Worm (Caenorhabditis elegans) whole organism, L3 larva: Measurements from ENCODE around the gene srbc-37.
A peak's percentile ranks its signal among the peaks of the same experiment; 100 is the strongest.

Source experiments
- R02D3.7 ChIP-seq: fragments of 150-350 bp; optimal IDR thresholded peaks from 2 replicates; lab custom pipeline; 2014; ENCODE audit warnings: missing biosample characterization, missing genetic modification characterization
- ZK546.5 ChIP-seq: sonication (generic microtip); optimal IDR thresholded peaks from 2 replicates; lab custom pipeline; 2017; ENCODE audit warnings: missing biosample characterization, missing genetic modification characterization
- aly-2 ChIP-seq: fragments of 150-350 bp; optimal IDR thresholded peaks from 2 replicates; lab custom pipeline; 2014; ENCODE audit warnings: missing biosample characterization, missing genetic modification characterization
- ama-1 ChIP-seq: fragments of 150-350 bp; optimal IDR thresholded peaks from 2 replicates; lab custom pipeline; 2018
- ceh-16 ChIP-seq: sonication (generic microtip); optimal IDR thresholded peaks from 2 replicates; lab custom pipeline; 2017; ENCODE audit warnings: missing biosample characterization, missing genetic modification characterization
- ceh-28 ChIP-seq: fragments of 150-350 bp; optimal IDR thresholded peaks from 2 replicates; lab custom pipeline; 2014; ENCODE audit warnings: missing biosample characterization, missing genetic modification reagents, missing genetic modification characterization
- ceh-82 ChIP-seq: fragments of 150-350 bp; optimal IDR thresholded peaks from 2 replicates; lab custom pipeline; 2014; ENCODE audit warnings: missing biosample characterization, missing genetic modification characterization
- ceh-9 ChIP-seq: sonication (generic microtip); optimal IDR thresholded peaks from 2 replicates; lab custom pipeline; 2018; ENCODE audit warnings: missing biosample characterization, missing genetic modification characterization
- daf-12 ChIP-seq: fragments of 150-350 bp; optimal IDR thresholded peaks from 2 replicates; lab custom pipeline; 2014; ENCODE audit warnings: missing biosample characterization, missing genetic modification reagents, missing genetic modification characterization
- egl-27 ChIP-seq: sonication (generic microtip); optimal IDR thresholded peaks from 4 replicates; lab custom pipeline; 2017; ENCODE audit warnings: missing biosample characterization, missing genetic modification reagents, missing genetic modification characterization
- egl-5 ChIP-seq: fragments of 150-350 bp; optimal IDR thresholded peaks from 2 replicates; lab custom pipeline; 2017; ENCODE audit warnings: missing biosample characterization, missing genetic modification reagents, missing genetic modification characterization, inconsistent platforms
- elt-1 ChIP-seq: fragments of 150-350 bp; optimal IDR thresholded peaks from 2 replicates; lab custom pipeline; 2014; ENCODE audit warnings: missing biosample characterization, missing genetic modification characterization
- elt-3 ChIP-seq, 3 experiments: fragments of 150-350 bp in 1 of 3; sonication (generic microtip) in 2 of 3; optimal IDR thresholded peaks; 2 replicates in 2 of 3; 4 replicates in 1 of 3; lab custom pipeline; 2014 to 2017; ENCODE audit warnings: missing biosample characterization in 3 of 3, missing genetic modification characterization in 3 of 3
- eor-1 ChIP-seq, 2 experiments: fragments of 150-350 bp; optimal IDR thresholded peaks; 2 replicates each; lab custom pipeline; 2014 to 2018; ENCODE audit warnings: missing biosample characterization in 2 of 2, missing genetic modification characterization in 2 of 2
- fkh-10 ChIP-seq: sonication (generic microtip); optimal IDR thresholded peaks from 2 replicates; lab custom pipeline; 2017; ENCODE audit warnings: missing biosample characterization, missing genetic modification reagents, missing genetic modification characterization
- fkh-2 ChIP-seq: fragments of 150-350 bp; optimal IDR thresholded peaks from 2 replicates; lab custom pipeline; 2014; ENCODE audit warnings: missing biosample characterization, missing genetic modification reagents, missing genetic modification characterization
- fos-1 ChIP-seq: fragments of 150-350 bp; optimal IDR thresholded peaks from 2 replicates; lab custom pipeline; 2014; ENCODE audit warnings: missing biosample characterization, missing genetic modification characterization
- hmg-11 ChIP-seq: sonication (generic microtip); optimal IDR thresholded peaks from 2 replicates; lab custom pipeline; 2016; ENCODE audit warnings: missing genetic modification characterization, missing compliant biosample characterization
- jun-1 ChIP-seq: fragments of 150-350 bp; optimal IDR thresholded peaks from 2 replicates; lab custom pipeline; 2014; ENCODE audit warnings: missing biosample characterization, missing genetic modification reagents, missing genetic modification characterization
- lsy-12 ChIP-seq: sonication (generic microtip); optimal IDR thresholded peaks from 2 replicates; lab custom pipeline; 2016; ENCODE audit warnings: mild to moderate bottlenecking, missing genetic modification characterization, missing compliant biosample characterization
- mdl-1 ChIP-seq: fragments of 150-350 bp; optimal IDR thresholded peaks from 2 replicates; lab custom pipeline; 2014; ENCODE audit warnings: missing biosample characterization, missing genetic modification characterization
- mml-1 ChIP-seq: fragments of 150-350 bp; sonication (generic microtip); optimal IDR thresholded peaks from 3 replicates; lab custom pipeline; 2014; ENCODE audit warnings: missing biosample characterization, missing genetic modification characterization
- nhr-11 ChIP-seq: fragments of 150-350 bp; optimal IDR thresholded peaks from 2 replicates; lab custom pipeline; 2014; ENCODE audit warnings: missing biosample characterization, missing genetic modification characterization
- nhr-12 ChIP-seq: fragments of 150-350 bp; optimal IDR thresholded peaks from 2 replicates; lab custom pipeline; 2014; ENCODE audit warnings: missing biosample characterization, missing genetic modification characterization
- nhr-23 ChIP-seq: fragments of 150-350 bp; optimal IDR thresholded peaks from 2 replicates; lab custom pipeline; 2014; ENCODE audit warnings: missing biosample characterization, missing genetic modification reagents, missing genetic modification characterization
- nhr-237 ChIP-seq: fragments of 150-350 bp; optimal IDR thresholded peaks from 2 replicates; lab custom pipeline; 2014; ENCODE audit warnings: missing biosample characterization, missing genetic modification characterization
- nhr-25 ChIP-seq: sonication (generic microtip); optimal IDR thresholded peaks from 2 replicates; lab custom pipeline; 2017; ENCODE audit warnings: missing biosample characterization, missing genetic modification characterization
- nhr-28 ChIP-seq: fragments of 150-350 bp; optimal IDR thresholded peaks from 2 replicates; lab custom pipeline; 2014; ENCODE audit warnings: missing biosample characterization, missing genetic modification characterization
- nhr-43 ChIP-seq: sonication (generic microtip); optimal IDR thresholded peaks from 2 replicates; lab custom pipeline; 2016; ENCODE audit warnings: mild to moderate bottlenecking, missing genetic modification characterization, missing compliant biosample characterization; ENCODE audit not compliant: poor library complexity, severe bottlenecking
- nhr-67 ChIP-seq: fragments of 150-350 bp; optimal IDR thresholded peaks from 2 replicates; lab custom pipeline; 2014; ENCODE audit warnings: missing biosample characterization, missing genetic modification characterization
- nhr-76 ChIP-seq: fragments of 150-350 bp; sonication (generic microtip); optimal IDR thresholded peaks from 5 replicates; lab custom pipeline; 2014; ENCODE audit warnings: missing biosample characterization, missing genetic modification characterization
- nhr-77 ChIP-seq: fragments of 150-350 bp; optimal IDR thresholded peaks from 2 replicates; lab custom pipeline; 2014; ENCODE audit warnings: missing biosample characterization, missing genetic modification characterization
- pha-4 ChIP-seq: fragments of 150-350 bp; optimal IDR thresholded peaks from 2 replicates; lab custom pipeline; 2014; ENCODE audit warnings: missing biosample characterization, missing genetic modification reagents, missing genetic modification characterization
- pqm-1 ChIP-seq: fragments of 150-350 bp; optimal IDR thresholded peaks from 2 replicates; lab custom pipeline; 2017; ENCODE audit warnings: missing biosample characterization, missing genetic modification characterization, inconsistent platforms
- sea-2 ChIP-seq: fragments of 150-350 bp; sonication (generic microtip); optimal IDR thresholded peaks from 4 replicates; lab custom pipeline; 2014; ENCODE audit warnings: missing biosample characterization, missing genetic modification reagents, missing genetic modification characterization
- skn-1 ChIP-seq: fragments of 150-350 bp; optimal IDR thresholded peaks from 2 replicates; lab custom pipeline; 2014; ENCODE audit warnings: missing biosample characterization, missing genetic modification characterization
- snpc-4 ChIP-seq: fragments of 150-350 bp; optimal IDR thresholded peaks from 2 replicates; lab custom pipeline; 2014; ENCODE audit warnings: missing biosample characterization, missing genetic modification characterization
- unc-39 ChIP-seq: sonication (generic microtip); optimal IDR thresholded peaks from 4 replicates; lab custom pipeline; 2017; ENCODE audit warnings: missing biosample characterization, missing genetic modification characterization
- unc-62 ChIP-seq: fragments of 150-350 bp; sonication (generic microtip); optimal IDR thresholded peaks from 4 replicates; lab custom pipeline; 2014; ENCODE audit warnings: missing biosample characterization, missing genetic modification reagents, missing genetic modification characterization
- zag-1 ChIP-seq: fragments of 150-350 bp; optimal IDR thresholded peaks from 2 replicates; lab custom pipeline; 2014; ENCODE audit warnings: missing biosample characterization, missing genetic modification characterization
- ztf-11 ChIP-seq: fragments of 150-350 bp; optimal IDR thresholded peaks from 2 replicates; lab custom pipeline; 2014; ENCODE audit warnings: missing biosample characterization, missing genetic modification characterization
- ztf-4 ChIP-seq: fragments of 150-350 bp; optimal IDR thresholded peaks from 2 replicates; lab custom pipeline; 2014; ENCODE audit warnings: missing biosample characterization, missing genetic modification characterization

The srbc-37 gene

DNA sequence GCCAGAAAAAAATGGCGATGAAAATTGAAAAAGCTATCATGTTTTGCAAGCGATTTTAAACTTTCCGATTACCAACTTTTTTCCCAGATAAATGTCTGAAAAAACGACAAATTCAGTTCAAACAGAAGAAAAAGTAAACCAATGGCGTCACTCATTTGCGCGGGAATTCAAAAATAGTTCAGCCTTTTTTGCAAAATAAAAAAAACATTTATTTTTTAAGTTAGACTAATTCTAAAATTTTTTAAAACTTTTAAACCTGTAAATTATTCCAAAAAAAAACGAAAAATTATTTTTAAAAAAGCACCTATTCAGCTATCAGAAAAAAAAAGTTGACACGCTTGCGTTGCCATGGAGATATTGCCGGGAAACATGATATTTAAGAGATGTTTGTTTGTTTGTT lies 10.5 kb downstream of the srbc-37 start, which contains the start of gene cyp-33C11:
cyp-33C11 (minus strand) TSS at position 101 of the 400 bp plus-strand sequence.
- no peak for TF ChIP-seq mml-1 (tag; lab: Kevin White, UChicago)
- TF ChIP-seq, all 47 proteins: peak for 0

DNA sequence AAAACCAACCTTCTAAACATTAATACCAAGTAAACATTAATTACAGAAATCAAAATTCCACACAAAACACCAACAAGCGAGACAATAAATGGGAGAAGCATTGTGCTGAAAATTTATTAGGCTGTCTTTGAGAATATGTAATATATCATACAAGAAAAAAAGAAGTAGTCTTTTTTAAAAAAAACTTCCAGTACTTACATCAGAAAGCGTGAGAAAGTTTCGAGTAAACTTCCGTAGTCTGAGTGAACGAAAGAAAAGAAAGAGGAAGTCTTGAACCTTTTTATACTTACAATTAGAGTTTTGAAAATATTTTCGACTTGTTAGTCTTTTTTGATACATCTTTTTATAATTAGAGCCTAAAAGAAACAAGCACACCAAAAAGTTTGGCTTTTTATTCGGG lies 17.4 kb downstream of the srbc-37 start, which contains the start of gene srbc-40:
srbc-40 (minus strand) TSS at position 101 of the 400 bp plus-strand sequence.
- no peak for TF ChIP-seq ztf-4
- no peak for TF ChIP-seq nhr-77 (tag; lab: Kevin White, UChicago)
- TF ChIP-seq skn-1 (tag; lab: Kevin White, UChicago): no peak
- no peak for TF ChIP-seq ceh-28 (tag; lab: Kevin White, UChicago)
- no peak for TF ChIP-seq unc-39 (tag; lab: Kevin White, UChicago)
- no peak for TF ChIP-seq fkh-2 (tag; lab: Kevin White, UChicago)
- TF ChIP-seq fos-1 (tag; lab: Kevin White, UChicago): no peak
- no peak for TF ChIP-seq snpc-4 (tag; lab: Kevin White, UChicago)
- no peak for TF ChIP-seq nhr-12 (tag; lab: Kevin White, UChicago)
- TF ChIP-seq jun-1: no peak
- no peak for TF ChIP-seq pqm-1 (tag; lab: Kevin White, UChicago)
- no peak for TF ChIP-seq R02D3.7
- TF ChIP-seq nhr-43 (tag; lab: Kevin White, UChicago): no peak
- no peak for TF ChIP-seq egl-5 (tag; lab: Kevin White, UChicago)
- no peak for TF ChIP-seq nhr-23 (tag; lab: Kevin White, UChicago)
- TF ChIP-seq hmg-11 (tag; lab: Kevin White, UChicago): no peak

DNA sequence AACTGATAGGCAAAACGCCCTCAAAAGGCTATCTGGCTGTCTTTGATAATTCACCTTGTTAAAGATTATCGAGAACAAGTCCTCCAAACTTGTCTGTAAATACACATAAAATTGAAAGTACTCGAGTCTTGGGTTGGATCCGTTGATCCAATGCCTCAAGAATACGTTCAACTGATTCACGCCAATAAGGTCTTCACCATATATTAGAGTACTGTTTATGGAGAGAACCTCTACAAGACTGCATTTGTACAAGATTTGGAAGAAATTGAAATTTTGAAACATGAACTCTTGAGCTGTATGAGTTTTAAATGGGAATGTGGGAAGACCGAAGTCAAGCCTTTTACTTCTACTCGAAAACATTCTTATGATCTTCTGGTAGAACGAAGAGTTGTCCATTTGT lies 20.5 kb downstream of the srbc-37 start:
- TF ChIP-seq ceh-16 (no peak), nhr-43 (tag; lab: Kevin White, UChicago) (no peak), hmg-11 (tag; lab: Kevin White, UChicago) (no peak), pha-4 (tag; lab: Kevin White, UChicago) (no peak), R02D3.7 (no peak), unc-62 (no peak), sea-2 (no peak), fos-1 (tag; lab: Kevin White, UChicago) (no peak), elt-3 (tag; optimal IDR thresholded peaks at IDR 0.05; lab: Kevin White, UChicago) (no peak), pqm-1 (tag; lab: Kevin White, UChicago) (no peak), unc-39 (tag; lab: Kevin White, UChicago) (no peak), ama-1 (lab: Kevin White, UChicago) (no peak), egl-5 (tag; lab: Kevin White, UChicago) (no peak), nhr-237 (tag; lab: Kevin White, UChicago) (no peak), lsy-12 (no peak), ztf-4 (no peak)

DNA sequence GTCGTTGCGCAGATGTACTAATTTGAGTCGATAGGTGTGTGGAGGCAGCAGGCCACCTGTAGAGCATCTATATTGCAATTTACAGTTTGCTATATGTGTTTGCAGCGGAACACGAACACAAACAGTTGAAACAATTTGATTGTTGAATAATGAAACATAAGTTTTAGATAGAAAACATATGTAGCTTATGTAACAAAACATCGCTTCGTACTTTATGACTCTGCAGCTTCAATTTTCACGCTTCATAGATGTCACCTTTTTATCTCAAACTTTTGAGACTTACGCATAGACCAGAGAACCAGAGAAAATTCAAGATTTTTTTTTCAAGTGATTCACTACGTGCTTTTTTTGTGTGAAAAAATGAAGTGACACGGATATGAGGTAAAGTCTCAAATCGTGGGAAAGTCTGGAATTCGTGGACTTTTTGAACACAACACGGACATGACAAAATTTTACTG lies 21.6 kb downstream of the srbc-37 start, which contains the start of gene fbxb-72:
fbxb-72 (minus strand) TSS at position 58 of the 458 bp plus-strand sequence.
- TF ChIP-seq nhr-77 (tag; lab: Kevin White, UChicago) (peak; percentile 51), lsy-12 (peak; percentile 49), ceh-16 (no peak), sea-2 (no peak), ZK546.5 (tag; lab: Kevin White, UChicago) (no peak), elt-3 (tag; optimal IDR thresholded peaks at IDR 0.05; lab: Kevin White, UChicago) (peak in 1 of 3 experiments; percentile 4), zag-1 (tag; lab: Kevin White, UChicago) (no peak), nhr-25 (tag; lab: Kevin White, UChicago) (peak; percentile 3), nhr-23 (tag; lab: Kevin White, UChicago) (peak; percentile 78), skn-1 (tag; lab: Kevin White, UChicago) (peak; percentile 94), elt-1 (tag; lab: Kevin White, UChicago) (no peak), fkh-10 (no peak), egl-5 (tag; lab: Kevin White, UChicago) (no peak), pqm-1 (tag; lab: Kevin White, UChicago) (peak; percentile 94), aly-2 (tag; lab: Kevin White, UChicago) (peak; percentile 93), nhr-11 (tag; lab: Kevin White, UChicago) (peak; percentile 2), unc-39 (tag; lab: Kevin White, UChicago) (no peak), eor-1 (tag; optimal IDR thresholded peaks at IDR 0.05; lab: Kevin White, UChicago) (no peak), nhr-43 (tag; lab: Kevin White, UChicago) (peak; percentile 97), ztf-4 (peak; percentile 66), ama-1 (lab: Kevin White, UChicago) (peak; percentile 99), nhr-28 (tag; lab: Kevin White, UChicago) (peak; percentile 36), ceh-28 (tag; lab: Kevin White, UChicago) (no peak), nhr-67 (tag; lab: Kevin White, UChicago) (peak; percentile 14), nhr-12 (tag; lab: Kevin White, UChicago) (no peak), jun-1 (peak; percentile 59), snpc-4 (tag; lab: Kevin White, UChicago) (no peak), daf-12 (no peak), nhr-237 (tag; lab: Kevin White, UChicago) (no peak), hmg-11 (tag; lab: Kevin White, UChicago) (no peak), ceh-9 (tag; lab: Kevin White, UChicago) (no peak), mdl-1 (no peak), egl-27 (no peak), ztf-11 (tag; lab: Kevin White, UChicago) (no peak), mml-1 (tag; lab: Kevin White, UChicago) (no peak), ceh-82 (tag; lab: Kevin White, UChicago) (no peak), fkh-2 (tag; lab: Kevin White, UChicago) (no peak), R02D3.7 (peak; percentile 24), fos-1 (tag; lab: Kevin White, UChicago) (no peak), unc-62 (no peak), nhr-76 (peak; percentile 43)
